Fruit fly (Drosophila melanogaster): ENCODE measurements around the gene CG4830.

DNA sequence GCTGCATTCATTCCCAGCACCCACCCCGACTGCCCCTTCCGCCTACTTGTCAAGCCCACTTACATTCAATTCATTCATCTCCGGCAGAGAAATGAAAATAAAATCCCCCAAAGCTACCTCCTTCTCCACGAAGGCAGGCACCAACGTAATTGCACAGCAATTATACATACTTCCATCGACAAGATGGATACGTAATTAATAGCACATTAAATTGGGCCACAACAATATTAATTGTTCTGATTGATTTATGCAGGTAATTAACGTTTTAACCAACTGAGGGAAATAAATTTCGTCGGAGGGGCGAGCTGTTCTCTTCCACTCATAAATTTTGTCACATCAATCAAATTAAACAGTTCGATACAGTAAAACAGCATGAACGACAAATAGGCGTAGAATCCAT is 12.5 kb downstream of the CG4830 start, which contains the start of gene Adk1:
- TF ChIP-seq CG8281 (tag; optimal IDR thresholded peaks at IDR 0.05) (no peak), trh (GFP tag; optimal IDR thresholded peaks at IDR 0.05) (no peak), CG9817 (tag; optimal IDR thresholded peaks at IDR 0.05) (no peak), Opbp (GFP tag; IDR thresholded peaks at IDR 0.05; ENCODE audit: partially characterized antibody) (no peak), insv (GFP tag; optimal IDR thresholded peaks at IDR 0.05) (no peak), h (optimal IDR thresholded peaks at IDR 0.05) (no peak), emc (GFP tag; optimal IDR thresholded peaks at IDR 0.05) (no peak), CG4617 (GFP tag; optimal IDR thresholded peaks at IDR 0.05; ENCODE audit: borderline replicate concordance) (no peak), Dek (tag; optimal IDR thresholded peaks at IDR 0.05) (no peak)

Measured in whole organism, embryonic.